Worm (Caenorhabditis elegans): Measurements from ENCODE around the gene col-72.

The col-72 gene

DNA sequence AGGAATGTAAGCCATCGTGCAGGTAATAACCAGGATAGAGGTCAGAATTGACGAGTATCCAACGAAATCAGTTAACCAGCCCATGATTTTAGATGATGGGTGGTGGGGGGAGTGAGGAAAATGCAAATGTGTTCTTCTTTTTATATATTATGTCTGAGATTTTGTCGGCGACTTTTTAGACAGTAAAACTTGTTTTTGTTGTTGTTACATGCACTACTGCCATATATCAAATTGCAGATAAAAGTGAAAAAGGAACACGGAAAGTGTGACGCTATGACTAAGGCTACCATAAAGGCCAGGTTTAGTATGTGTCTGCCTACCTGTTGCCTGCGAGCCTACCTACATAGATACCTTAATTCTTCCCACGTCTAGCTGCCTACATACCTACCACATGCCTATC is at the start of gene col-72:
col-72 (minus strand) TSS at position 101 of the 400 bp plus-strand sequence.
- TF ChIP-seq lin-32 (GFP tag; optimal IDR thresholded peaks at IDR 0.05) (no peak), blmp-1 (tag; optimal IDR thresholded peaks at IDR 0.05) (no peak), unc-62 (GFP tag; optimal IDR thresholded peaks at IDR 0.05) (no peak), nhr-76 (tag; optimal IDR thresholded peaks at IDR 0.05) (no peak), ceh-43 (GFP tag; optimal IDR thresholded peaks at IDR 0.05) (no peak), mab-5 (tag; optimal IDR thresholded peaks at IDR 0.05) (no peak), bed-3 (GFP tag; optimal IDR thresholded peaks at IDR 0.05) (no peak), lsy-2 (tag; optimal IDR thresholded peaks at IDR 0.05) (no peak), nhr-237 (tag; optimal IDR thresholded peaks at IDR 0.05) (no peak), cnd-1 (tag; optimal IDR thresholded peaks at IDR 0.05) (no peak), M03D4.4 (tag; optimal IDR thresholded peaks at IDR 0.05) (no peak), unc-120 (tag; optimal IDR thresholded peaks at IDR 0.05; ENCODE audit: poor library complexity, severe bottlenecking) (no peak), mep-1 (tag; optimal IDR thresholded peaks at IDR 0.05) (no peak), hlh-1 (tag; optimal IDR thresholded peaks at IDR 0.05) (no peak), nhr-12 (tag; optimal IDR thresholded peaks at IDR 0.05) (no peak)

DNA sequence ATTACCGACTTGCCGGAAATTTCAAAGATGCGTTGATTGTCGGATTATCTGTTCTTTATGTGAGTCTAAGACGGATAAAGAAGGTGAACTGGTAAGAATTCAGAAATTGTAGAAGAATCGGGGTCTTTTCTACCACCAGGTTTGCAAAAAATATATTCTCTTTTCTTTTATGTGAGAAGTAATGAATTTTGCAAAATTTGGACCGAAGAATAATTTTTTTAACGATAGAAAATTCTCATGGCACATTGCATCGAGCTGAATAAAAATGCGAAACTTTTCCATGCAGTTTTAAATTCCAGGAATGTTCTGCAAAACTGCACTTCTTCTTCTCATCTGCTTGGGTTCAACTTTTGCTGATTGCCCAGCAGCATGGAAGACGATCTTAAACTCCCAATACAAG is 49.3 kb upstream of the col-72 start, which contains the start of gene clec-130:
clec-130 (plus strand) TSS at position 301 of the 400 bp plus-strand sequence.
- TF ChIP-seq nhr-28 (tag; optimal IDR thresholded peaks at IDR 0.05) (no peak), snpc-4 (tag; optimal IDR thresholded peaks at IDR 0.05) (no peak), mep-1 (tag; optimal IDR thresholded peaks at IDR 0.05) (no peak), lsy-2 (tag; optimal IDR thresholded peaks at IDR 0.05) (no peak), lin-32 (GFP tag; optimal IDR thresholded peaks at IDR 0.05) (no peak), ceh-39 (tag; optimal IDR thresholded peaks at IDR 0.05) (no peak), ces-1 (GFP tag; optimal IDR thresholded peaks at IDR 0.05) (no peak), pha-4 (tag; optimal IDR thresholded peaks at IDR 0.05) (no peak), ham-2 (GFP tag; optimal IDR thresholded peaks at IDR 0.05) (no peak), nhr-12 (tag; optimal IDR thresholded peaks at IDR 0.05) (no peak), bed-3 (GFP tag; optimal IDR thresholded peaks at IDR 0.05) (no peak)

DNA sequence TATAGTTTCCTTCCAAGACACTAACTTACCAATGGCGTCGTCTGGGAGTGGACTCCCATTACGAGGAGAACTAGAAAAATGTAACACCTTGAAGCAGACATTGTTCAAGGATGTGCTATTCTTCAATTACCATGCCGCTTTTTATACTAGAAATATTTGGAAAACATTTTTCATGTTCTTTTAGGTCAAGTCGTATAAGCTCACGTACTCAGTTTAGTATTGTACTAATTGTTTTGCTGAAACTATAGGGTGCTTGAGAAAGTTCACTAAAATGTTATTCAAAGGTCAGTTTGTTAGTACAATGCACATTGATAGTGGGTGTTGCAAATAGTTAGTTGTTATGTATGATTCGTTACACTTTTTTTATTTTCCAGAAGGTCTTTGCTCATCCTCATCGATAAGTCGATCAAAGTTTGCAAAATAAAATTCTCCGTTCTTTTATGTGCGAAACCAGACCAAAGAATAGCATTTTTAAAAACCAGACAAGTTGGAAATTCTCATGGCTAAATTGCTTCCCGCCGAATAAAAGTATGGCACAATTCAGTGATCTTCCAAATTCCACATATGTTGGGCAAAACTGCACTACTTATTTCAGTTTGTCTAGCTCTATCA is 47.0 kb upstream of the col-72 start, which contains the start of the genes clec-128 and clec-129:
clec-128 (minus strand) TSS at position 101 of the 612 bp plus-strand sequence.
clec-129 (plus strand) TSS at position 562 of the 612 bp plus-strand sequence.
- TF ChIP-seq lin-13 (tag; optimal IDR thresholded peaks at IDR 0.05) (no peak), ceh-39 (tag; optimal IDR thresholded peaks at IDR 0.05) (no peak), ces-1 (GFP tag; optimal IDR thresholded peaks at IDR 0.05) (no peak)

DNA sequence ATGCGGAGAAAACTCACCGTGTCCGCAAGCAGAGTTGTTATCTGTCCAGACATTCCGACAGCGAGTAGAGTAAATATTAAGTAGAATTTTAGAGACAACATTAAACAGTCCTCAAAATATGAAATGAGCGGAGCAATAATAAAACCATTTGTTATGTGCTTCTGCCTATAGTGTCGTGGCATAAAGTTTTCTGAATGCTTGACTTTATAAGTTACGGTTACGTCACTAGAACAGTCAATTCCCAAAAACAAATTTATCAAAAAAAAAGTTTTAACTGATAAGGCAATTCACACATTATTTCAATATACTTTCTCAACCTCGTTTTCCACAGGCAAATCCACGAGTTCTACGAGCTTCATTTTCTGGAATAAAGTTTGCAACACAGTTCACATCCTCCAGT is 45.1 kb upstream of the col-72 start, which contains the start of gene clec-127:
clec-127 (minus strand) TSS at position 101 of the 400 bp plus-strand sequence.
- TF ChIP-seq ztf-11 (tag; optimal IDR thresholded peaks at IDR 0.05) (no peak), snpc-4 (tag; optimal IDR thresholded peaks at IDR 0.05) (no peak), M03D4.4 (tag; optimal IDR thresholded peaks at IDR 0.05) (no peak), lin-13 (tag; optimal IDR thresholded peaks at IDR 0.05) (no peak), ces-1 (GFP tag; optimal IDR thresholded peaks at IDR 0.05) (no peak), ceh-39 (tag; optimal IDR thresholded peaks at IDR 0.05) (no peak), ceh-43 (GFP tag; optimal IDR thresholded peaks at IDR 0.05) (no peak), pha-4 (tag; optimal IDR thresholded peaks at IDR 0.05) (no peak), mep-1 (tag; optimal IDR thresholded peaks at IDR 0.05) (no peak), zip-8 (tag; optimal IDR thresholded peaks at IDR 0.05) (no peak)

DNA sequence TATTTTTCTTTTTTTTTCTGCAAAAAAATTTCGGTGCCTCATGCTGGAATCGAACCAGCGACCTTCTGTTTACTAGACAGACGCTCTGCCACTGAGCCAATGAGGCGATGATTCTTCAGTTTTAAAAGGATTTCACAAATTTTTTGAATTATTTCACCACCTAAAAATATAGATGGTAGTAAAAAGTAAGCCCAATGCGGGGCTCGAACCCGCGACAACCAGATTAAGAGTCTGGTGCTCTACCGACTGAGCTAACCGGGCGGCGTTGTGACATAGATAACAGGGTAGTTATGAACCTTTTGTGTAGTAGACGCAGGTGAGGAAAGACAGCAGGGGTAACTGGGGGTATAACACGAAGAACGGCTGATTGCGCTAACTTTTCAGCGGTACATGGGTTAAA is 43.6 kb upstream of the col-72 start:
- TF ChIP-seq bed-3 (GFP tag; optimal IDR thresholded peaks at IDR 0.05) (peak; percentile 56), M03D4.4 (tag; optimal IDR thresholded peaks at IDR 0.05) (peak; percentile 68), unc-120 (tag; optimal IDR thresholded peaks at IDR 0.05; ENCODE audit: poor library complexity, severe bottlenecking) (peak; percentile 60), ham-2 (GFP tag; optimal IDR thresholded peaks at IDR 0.05) (peak; percentile 41), ceh-43 (GFP tag; optimal IDR thresholded peaks at IDR 0.05) (peak; percentile 39), drap-1 (GFP tag; optimal IDR thresholded peaks at IDR 0.05) (peak; percentile 52), mls-2 (tag; optimal IDR thresholded peaks at IDR 0.05) (peak; percentile 4), cnd-1 (tag; optimal IDR thresholded peaks at IDR 0.05) (peak; percentile 72), sem-2 (GFP tag; optimal IDR thresholded peaks at IDR 0.05) (peak; percentile 59), tbx-8 (GFP tag; optimal IDR thresholded peaks at IDR 0.05) (peak; percentile 18), ceh-83 (GFP tag; optimal IDR thresholded peaks at IDR 0.05) (peak; percentile 85), sptf-1 (tag; optimal IDR thresholded peaks at IDR 0.05) (peak; percentile 58), lin-13 (tag; optimal IDR thresholded peaks at IDR 0.05) (peak; percentile 8)

All from whole organism, mixed stage, embryonic.